Worm (Caenorhabditis elegans) whole organism, L4 larva: ENCODE results near the gene cut-1.

Experiments
- F10B5.3 ChIP-seq: sonication (generic microtip); optimal IDR thresholded peaks from 2 replicates; lab custom pipeline; 2016; ENCODE audit warnings: mild to moderate bottlenecking, missing genetic modification characterization, missing compliant biosample characterization
- F26F4.8 ChIP-seq: fragments of 200-800 bp; sonication (Bioruptor generic); conservative IDR thresholded peaks from 2 replicates; pipeline ENCODE4 v1.3.6; 2022; ENCODE audit warnings: missing genetic modification characterization, missing compliant biosample characterization
- F37D6.2 ChIP-seq: sonication (generic microtip); optimal IDR thresholded peaks from 2 replicates; lab custom pipeline; 2016; ENCODE audit warnings: mild to moderate bottlenecking, missing genetic modification characterization, missing compliant biosample characterization
- F44E2.7 ChIP-seq: fragments of 200-800 bp; sonication (Bioruptor generic); IDR thresholded peaks from 2 replicates; pipeline ENCODE4 v2.1.2; 2022; ENCODE audit warnings: missing genetic modification characterization, missing compliant biosample characterization
- R02D3.7 ChIP-seq: fragments of 150-350 bp; sonication (generic microtip); optimal IDR thresholded peaks from 3 replicates; lab custom pipeline; 2014; ENCODE audit warnings: missing biosample characterization, missing genetic modification characterization
- T20F7.1 ChIP-seq: fragments of 200-800 bp; sonication (Bioruptor generic); optimal IDR thresholded peaks from 2 replicates; lab custom pipeline; 2018; ENCODE audit warnings: mild to moderate bottlenecking, missing genetic modification characterization, missing compliant biosample characterization
- Y5F2A.4 ChIP-seq: fragments of 200-800 bp; sonication (Bioruptor generic); optimal IDR thresholded peaks from 2 replicates; lab custom pipeline; 2018; ENCODE audit warnings: mild to moderate bottlenecking, missing genetic modification characterization, missing compliant biosample characterization
- Y75B8A.6 ChIP-seq: fragments of 200-800 bp; sonication (Bioruptor generic); IDR thresholded peaks from 2 replicates; pipeline ENCODE4 v1.3.6; 2022; ENCODE audit warnings: missing genetic modification reagents, missing genetic modification characterization, missing compliant biosample characterization
- ZK546.5 ChIP-seq, 2 experiments: sonication (generic microtip); optimal IDR thresholded peaks; 2 replicates each; lab custom pipeline; 2017; ENCODE audit warnings: missing biosample characterization in 2 of 2, missing genetic modification characterization in 2 of 2
- ama-1 ChIP-seq: fragments of 150-350 bp; optimal IDR thresholded peaks from 2 replicates; lab custom pipeline; 2014; ENCODE audit warnings: inconsistent platforms, mixed read lengths
- ceh-28 ChIP-seq: fragments of 150-350 bp; optimal IDR thresholded peaks from 2 replicates; lab custom pipeline; 2014; ENCODE audit warnings: missing biosample characterization, missing genetic modification reagents, missing genetic modification characterization
- ceh-32 ChIP-seq: sonication (generic microtip); optimal IDR thresholded peaks from 2 replicates; lab custom pipeline; 2016; ENCODE audit warnings: mild to moderate bottlenecking, missing genetic modification characterization, missing compliant biosample characterization; ENCODE audit not compliant: poor library complexity
- ceh-82 ChIP-seq: sonication (generic microtip); optimal IDR thresholded peaks from 2 replicates; lab custom pipeline; 2017; ENCODE audit warnings: missing biosample characterization, missing genetic modification characterization
- ces-1 ChIP-seq: fragments of 150-350 bp; sonication (generic microtip); optimal IDR thresholded peaks from 4 replicates; lab custom pipeline; 2014; ENCODE audit warnings: missing biosample characterization, missing genetic modification reagents, missing genetic modification characterization
- daf-12 ChIP-seq: fragments of 150-350 bp; optimal IDR thresholded peaks from 2 replicates; lab custom pipeline; 2014; ENCODE audit warnings: missing biosample characterization, missing genetic modification reagents, missing genetic modification characterization
- dmd-8 ChIP-seq: fragments of 200-800 bp; sonication (Bioruptor generic); IDR thresholded peaks from 2 replicates; pipeline ENCODE4 v1.3.6; 2022; ENCODE audit warnings: missing genetic modification characterization, missing compliant biosample characterization
- fkh-10 ChIP-seq: fragments of 150-350 bp; optimal IDR thresholded peaks from 2 replicates; lab custom pipeline; 2014; ENCODE audit warnings: missing biosample characterization, missing genetic modification reagents, missing genetic modification characterization
- hif-1 ChIP-seq, 2 experiments: sonication (generic microtip); optimal IDR thresholded peaks; 2 replicates each; lab custom pipeline; 2016 to 2017; ENCODE audit warnings: missing compliant biosample characterization in 2 of 2, missing genetic modification characterization in 2 of 2, missing genetic modification reagents in 2 of 2, missing genotype in 2 of 2, mild to moderate bottlenecking in 1 of 2
- hlh-11 ChIP-seq: fragments of 200-800 bp; sonication (Bioruptor generic); optimal IDR thresholded peaks from 2 replicates; lab custom pipeline; 2018; ENCODE audit warnings: mild to moderate bottlenecking, missing genetic modification characterization, missing compliant biosample characterization
- hlh-30 ChIP-seq: sonication (generic microtip); optimal IDR thresholded peaks from 2 replicates; lab custom pipeline; 2017; ENCODE audit warnings: antibody characterized with exemption, mild to moderate bottlenecking, missing genetic modification characterization, missing compliant biosample characterization; ENCODE audit not compliant: insufficient read depth
- lin-29 ChIP-seq: fragments of 200-800 bp; sonication (Bioruptor generic); IDR thresholded peaks from 2 replicates; pipeline ENCODE4 v1.3.6; 2022; ENCODE audit warnings: missing genetic modification reagents, missing genetic modification characterization, missing compliant biosample characterization
- lin-38 ChIP-seq: fragments of 200-800 bp; sonication (Bioruptor generic); IDR thresholded peaks from 2 replicates; pipeline ENCODE4 v1.3.6; 2022; ENCODE audit warnings: missing genetic modification reagents, missing genetic modification characterization, missing compliant biosample characterization
- lir-3 ChIP-seq: sonication (generic microtip); optimal IDR thresholded peaks from 2 replicates; lab custom pipeline; 2016; ENCODE audit warnings: mild to moderate bottlenecking, missing genetic modification characterization, missing compliant biosample characterization
- lsy-2 ChIP-seq, 2 experiments: fragments of 150-350 bp in 1 of 2; sonication (generic microtip) in 1 of 2; optimal IDR thresholded peaks; 2 replicates each; lab custom pipeline; 2014 to 2017; ENCODE audit warnings: missing biosample characterization in 2 of 2, missing genetic modification characterization in 2 of 2
- mdl-1 ChIP-seq, 2 experiments: fragments of 150-350 bp in 1 of 2; sonication (generic microtip) in 1 of 2; optimal IDR thresholded peaks; 2 replicates each; lab custom pipeline; 2014 to 2017; ENCODE audit warnings: missing biosample characterization in 2 of 2, missing genetic modification characterization in 2 of 2
- nhr-11 ChIP-seq: fragments of 150-350 bp; optimal IDR thresholded peaks from 2 replicates; lab custom pipeline; 2014; ENCODE audit warnings: missing biosample characterization, missing genetic modification characterization
- nhr-237 ChIP-seq: sonication (generic microtip); optimal IDR thresholded peaks from 2 replicates; lab custom pipeline; 2017; ENCODE audit warnings: missing biosample characterization, missing genetic modification characterization
- nhr-25 ChIP-seq: sonication (generic microtip); optimal IDR thresholded peaks from 2 replicates; lab custom pipeline; 2017; ENCODE audit warnings: missing genetic modification characterization, mild to moderate bottlenecking, missing compliant biosample characterization, antibody characterized with exemption, moderate library complexity, borderline replicate concordance; ENCODE audit not compliant: insufficient read depth
- nhr-28 ChIP-seq: fragments of 150-350 bp; optimal IDR thresholded peaks from 2 replicates; lab custom pipeline; 2014; ENCODE audit warnings: missing biosample characterization, missing genetic modification characterization
- nhr-42 ChIP-seq: fragments of 200-800 bp; sonication (Bioruptor generic); IDR thresholded peaks from 2 replicates; pipeline ENCODE4 v1.3.6; 2022; ENCODE audit warnings: missing genetic modification characterization, missing compliant biosample characterization
- nhr-48 ChIP-seq: sonication (generic microtip); optimal IDR thresholded peaks from 2 replicates; lab custom pipeline; 2016; ENCODE audit warnings: mild to moderate bottlenecking, missing genetic modification characterization, missing compliant biosample characterization
- nhr-76 ChIP-seq: fragments of 150-350 bp; optimal IDR thresholded peaks from 2 replicates; lab custom pipeline; 2014; ENCODE audit warnings: missing biosample characterization, missing genetic modification characterization
- sdz-12 ChIP-seq: fragments of 200-800 bp; sonication (Bioruptor generic); optimal IDR thresholded peaks from 2 replicates; lab custom pipeline; 2018; ENCODE audit warnings: mild to moderate bottlenecking, missing genetic modification characterization, missing compliant biosample characterization
- spr-1 ChIP-seq: sonication (generic microtip); optimal IDR thresholded peaks from 2 replicates; lab custom pipeline; 2016; ENCODE audit warnings: mild to moderate bottlenecking, missing genetic modification characterization, missing compliant biosample characterization
- tra-1 ChIP-seq: fragments of 200-800 bp; sonication (Bioruptor generic); IDR thresholded peaks from 2 replicates; pipeline ENCODE4 v1.3.6; 2022; ENCODE audit warnings: missing genetic modification reagents, missing genetic modification characterization, missing compliant biosample characterization
- unc-62 ChIP-seq, 3 experiments: fragments of 150-350 bp in 1 of 3; sonication (generic microtip); optimal IDR thresholded peaks in 2 of 3; peaks in 1 of 3; 1 replicate in 1 of 3; 2 replicates in 2 of 3; lab custom pipeline; 2014 to 2017; ENCODE audit warnings: missing biosample characterization in 3 of 3, missing genetic modification characterization in 3 of 3, missing genetic modification reagents in 3 of 3, missing genotype in 1 of 3
- vab-7 ChIP-seq: fragments of 200-800 bp; sonication (Bioruptor generic); IDR thresholded peaks from 2 replicates; pipeline ENCODE4 v1.3.6; 2022; ENCODE audit warnings: missing genetic modification reagents, missing genetic modification characterization, missing compliant biosample characterization
- zag-1 ChIP-seq: fragments of 150-350 bp; optimal IDR thresholded peaks from 2 replicates; lab custom pipeline; 2014; ENCODE audit warnings: missing biosample characterization, missing genetic modification characterization
- zfp-2 ChIP-seq: sonication (generic microtip); optimal IDR thresholded peaks from 2 replicates; lab custom pipeline; 2016; ENCODE audit warnings: mild to moderate bottlenecking, missing genetic modification characterization, missing compliant biosample characterization
- zfp-3 ChIP-seq: fragments of 200-800 bp; sonication (Bioruptor generic); conservative IDR thresholded peaks from 2 replicates; pipeline ENCODE4 v1.3.6; 2022; ENCODE audit warnings: missing genetic modification reagents, missing genetic modification characterization, missing compliant biosample characterization
- zip-11 ChIP-seq: fragments of 200-800 bp; sonication (Bioruptor generic); IDR thresholded peaks from 2 replicates; pipeline ENCODE4 v1.3.6; 2022; ENCODE audit warnings: missing genetic modification characterization, missing compliant biosample characterization
- zip-2 ChIP-seq: fragments of 150-350 bp; optimal IDR thresholded peaks from 2 replicates; lab custom pipeline; 2014; ENCODE audit warnings: missing biosample characterization, missing genetic modification characterization
- ztf-7 ChIP-seq: fragments of 150-350 bp; optimal IDR thresholded peaks from 2 replicates; lab custom pipeline; 2014; ENCODE audit warnings: missing biosample characterization, missing genetic modification characterization

The cut-1 gene

DNA sequence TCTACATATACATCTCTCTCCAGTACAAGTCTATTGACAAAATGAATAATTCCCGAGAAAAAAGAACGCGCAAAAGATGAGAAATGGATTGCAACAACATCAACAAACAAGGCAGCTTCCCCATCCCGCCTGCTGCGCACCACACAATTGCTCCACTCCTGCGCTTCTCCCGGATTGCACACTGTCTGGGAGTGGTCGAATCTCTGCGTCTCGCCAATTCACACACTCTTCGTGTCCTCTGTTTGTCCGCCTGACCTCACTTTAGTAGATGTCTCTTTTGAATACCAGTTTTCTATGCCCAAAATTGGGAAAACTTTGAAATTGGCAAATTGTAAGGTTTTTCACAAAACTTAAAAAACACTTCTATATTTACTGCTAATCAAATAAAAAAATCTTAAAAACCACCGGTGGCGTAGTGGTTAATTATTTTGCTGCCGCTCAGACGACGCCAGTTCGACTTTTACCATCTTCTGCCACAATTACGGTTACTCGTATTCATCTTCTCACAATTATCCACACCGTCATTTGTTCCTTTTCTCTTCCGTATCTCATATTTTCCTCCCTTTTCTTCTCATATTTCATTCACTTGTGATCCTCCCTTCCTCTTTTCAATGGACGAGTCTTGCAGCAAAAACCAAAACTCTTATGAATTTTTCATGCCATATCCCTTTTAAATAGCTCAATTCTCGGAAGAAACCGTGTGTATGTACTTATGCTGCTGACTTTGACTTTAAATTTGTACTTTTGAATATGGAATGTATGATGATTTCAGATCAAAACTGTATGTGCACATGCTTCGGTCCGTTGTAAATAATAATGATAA, 36.9 kb downstream of the cut-1 start, which contains the start of gene rsf-1 (continued):
- TF ChIP-seq zip-2 (no peak), daf-12 (tag; lab: Kevin White, UChicago) (no peak), hif-1 (tag; optimal IDR thresholded peaks at IDR 0.05; lab: Kevin White, UChicago) (no peak), F37D6.2 (tag; lab: Kevin White, UChicago) (no peak), ceh-82 (no peak), F26F4.8 (GFP tag; lab: Robert Waterston, UW) (no peak), nhr-42 (GFP tag; lab: Robert Waterston, UW) (no peak), fkh-10 (no peak), unc-62 (GFP tag; optimal IDR thresholded peaks at IDR 0.05 in 1 of 2; lab: Kevin White, UChicago) (peak in 1 of 2 experiments; percentile 60), unc-62 (tag; optimal IDR thresholded peaks at IDR 0.05; lab: Kevin White, UChicago) (no peak), zfp-2 (tag; lab: Kevin White, UChicago) (no peak), nhr-48 (tag; lab: Kevin White, UChicago) (no peak), ces-1 (no peak), ztf-7 (tag; lab: Kevin White, UChicago) (no peak), T20F7.1 (GFP tag; lab: Kevin White, UChicago) (no peak), lir-3 (no peak), nhr-237 (no peak), R02D3.7 (no peak), Y5F2A.4 (no peak), spr-1 (tag; lab: Kevin White, UChicago) (no peak), lin-29 (GFP tag; lab: Robert Waterston, UW) (no peak), zfp-3 (GFP tag; lab: Robert Waterston, UW) (no peak), zip-11 (GFP tag; lab: Robert Waterston, UW) (no peak), ZK546.5 (tag; optimal IDR thresholded peaks at IDR 0.05; lab: Kevin White, UChicago) (no peak), lsy-2 (tag; optimal IDR thresholded peaks at IDR 0.05; lab: Kevin White, UChicago) (peak in 1 of 2 experiments; percentile 41), lin-38 (GFP tag; lab: Robert Waterston, UW) (peak; percentile 40; the same call in 1 of the 2 replicates), ceh-28 (tag; lab: Kevin White, UChicago) (no peak), nhr-11 (tag; lab: Kevin White, UChicago) (no peak), ceh-32 (tag; lab: Kevin White, UChicago) (no peak), nhr-76 (tag; lab: Kevin White, UChicago) (no peak), dmd-8 (GFP tag; lab: Robert Waterston, UW) (no peak), F44E2.7 (GFP tag; lab: Robert Waterston, UW) (0 out of 2 replicates have a peak, but pooled peaks have one; percentile 47), nhr-28 (tag; lab: Kevin White, UChicago) (no peak), hlh-11 (tag; lab: Kevin White, UChicago) (no peak), nhr-25 (tag; lab: Kevin White, UChicago) (no peak)
- TF ChIP-seq, all 104 proteins: peak for 14

DNA sequence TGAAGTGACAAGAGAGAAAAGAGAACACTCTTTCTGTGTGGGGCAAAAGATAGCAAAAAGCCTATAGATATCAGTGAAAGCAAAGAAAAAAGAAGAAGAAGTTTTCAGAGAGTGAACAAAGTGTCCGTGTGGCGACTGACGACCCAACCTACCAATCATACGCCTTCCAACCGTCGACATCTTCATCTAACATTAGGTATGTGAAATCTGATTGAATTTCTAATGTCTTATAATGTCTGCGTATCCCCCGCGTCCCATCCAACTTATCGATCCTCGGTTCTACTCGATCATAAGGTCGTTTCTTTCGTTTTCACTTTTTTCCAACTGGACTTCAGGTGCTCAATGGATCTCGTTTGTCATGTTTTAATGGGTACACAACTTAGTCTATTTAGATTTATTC, 38.4 kb downstream of the cut-1 start:
- TF ChIP-seq nhr-25 (tag; lab: Kevin White, UChicago) = peak; percentile 7
- no peak for TF ChIP-seq dmd-8 (GFP tag; lab: Robert Waterston, UW)
- TF ChIP-seq Y75B8A.6 = 0 out of 2 replicates have a peak, but pooled peaks have one; percentile 39
- TF ChIP-seq mdl-1 (tag; optimal IDR thresholded peaks at IDR 0.05; lab: Kevin White, UChicago) = peak in 1 of 2 experiments; percentile 19
- TF ChIP-seq nhr-28 (tag; lab: Kevin White, UChicago) = peak; percentile 27
- no peak for TF ChIP-seq ama-1 (lab: Kevin White, UChicago)
- no peak for TF ChIP-seq F10B5.3 (tag; lab: Kevin White, UChicago)
- no peak for TF ChIP-seq zag-1 (tag; lab: Kevin White, UChicago)
- TF ChIP-seq vab-7 (GFP tag; lab: Robert Waterston, UW) = no peak
- no peak for TF ChIP-seq F26F4.8 (GFP tag; lab: Robert Waterston, UW)
- TF ChIP-seq nhr-48 (tag; lab: Kevin White, UChicago) = no peak
- TF ChIP-seq tra-1 (GFP tag; lab: Robert Waterston, UW) = no peak
- no peak for TF ChIP-seq lin-29 (GFP tag; lab: Robert Waterston, UW)
- no peak for TF ChIP-seq lir-3
- TF ChIP-seq hlh-30 (tag; lab: Kevin White, UChicago) = peak; percentile 49
- TF ChIP-seq hlh-11 (tag; lab: Kevin White, UChicago) = peak; percentile 19
- no peak for TF ChIP-seq sdz-12
